Fruit fly (Drosophila melanogaster) S2 (cell line): Measurements from ENCODE around the gene CG3679.

Experiments used
- CG8478 ChIP-seq: fragments of >200 bp; optimal IDR thresholded peaks from 2 replicates; lab custom pipeline; 2018
- CTCF ChIP-seq, 2 experiments: fragments of >200 bp; optimal IDR thresholded peaks; 2 replicates each; lab custom pipeline; 2018

DNA sequence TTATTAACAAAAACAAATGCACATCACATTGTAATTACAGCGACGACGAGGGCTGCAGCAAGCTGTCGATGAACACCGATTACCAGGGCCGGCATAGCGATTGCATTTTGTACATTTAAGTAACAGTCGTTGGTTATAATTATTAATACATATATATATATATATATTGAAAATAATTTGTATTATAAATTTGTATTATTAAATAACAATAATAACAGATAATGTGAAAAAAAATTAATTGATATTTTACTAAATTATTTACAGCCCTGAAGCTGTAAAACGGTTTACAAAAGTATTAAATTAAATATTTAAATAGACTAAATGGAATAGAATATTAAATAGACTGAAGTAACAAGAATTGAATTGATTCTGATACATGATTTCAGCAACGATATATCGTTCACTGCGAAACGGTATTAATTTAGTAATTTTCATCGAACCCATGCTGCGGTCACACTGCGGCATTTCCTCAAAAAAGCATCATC is 27.8 kb upstream of the CG3679 start, which contains the start of the genes kat80 and Prosalpha4:
- no peak for TF ChIP-seq CG8478
- no peak for TF ChIP-seq CTCF (optimal IDR thresholded peaks at IDR 0.05; lab: Kevin White, UChicago)
